Fruit fly (Drosophila melanogaster) whole organism, pupa: Measurements from ENCODE around the gene Sxl.
A peak's percentile ranks its signal among the peaks of the same experiment; 100 is the strongest.

ENCODE experiments used
- CG10348 ChIP-seq: fragments of 200-800 bp; sonication (Bioruptor generic); IDR thresholded peaks from 2 replicates; pipeline ENCODE4 v1.3.6; 2022; ENCODE audit warnings: missing biosample characterization, missing genetic modification characterization
- CG12605 ChIP-seq: fragments of 200-800 bp; sonication (Bioruptor generic); IDR thresholded peaks from 2 replicates; pipeline ENCODE4 v1.3.6; 2022; ENCODE audit warnings: missing biosample characterization, missing genetic modification characterization
- CG13204 ChIP-seq: fragments of 200-800 bp; sonication (Bioruptor generic); optimal IDR thresholded peaks from 2 replicates; lab custom pipeline; 2018; ENCODE audit warnings: missing biosample characterization, mild to moderate bottlenecking, missing genetic modification characterization, moderate library complexity
- CG14655 ChIP-seq: fragments of 200-800 bp; sonication (Bioruptor generic); optimal IDR thresholded peaks from 3 replicates; lab custom pipeline; 2017; ENCODE audit warnings: mild to moderate bottlenecking, missing biosample characterization, missing genetic modification reagents, missing genetic modification characterization
- CG15710 ChIP-seq: fragments of 200-800 bp; sonication (Bioruptor generic); optimal IDR thresholded peaks from 2 replicates; lab custom pipeline; 2018; ENCODE audit warnings: missing biosample characterization, mild to moderate bottlenecking, missing genetic modification characterization, moderate library complexity
- CG17806 ChIP-seq: fragments of 200-800 bp; sonication (Bioruptor generic); optimal IDR thresholded peaks from 2 replicates; lab custom pipeline; 2018; ENCODE audit warnings: missing biosample characterization, mild to moderate bottlenecking, missing genetic modification characterization, moderate library complexity
- CG32121 ChIP-seq: fragments of 200-800 bp; sonication (Bioruptor generic); IDR thresholded peaks from 2 replicates; pipeline ENCODE4 v1.3.6; 2022; ENCODE audit warnings: missing biosample characterization, missing genetic modification characterization
- CG34367 ChIP-seq: fragments of 200-800 bp; sonication (Bioruptor generic); optimal IDR thresholded peaks from 2 replicates; lab custom pipeline; 2018; ENCODE audit warnings: missing biosample characterization, mild to moderate bottlenecking, missing genetic modification characterization
- CG4496 ChIP-seq: fragments of 200-800 bp; sonication (Bioruptor generic); IDR thresholded peaks from 3 replicates; pipeline ENCODE4 v1.3.6; 2022; ENCODE audit warnings: missing biosample characterization, missing genetic modification characterization
- CG8159 ChIP-seq: fragments of 200-800 bp; sonication (Bioruptor generic); optimal IDR thresholded peaks from 3 replicates; lab custom pipeline; 2018; ENCODE audit warnings: missing biosample characterization, mild to moderate bottlenecking, missing genetic modification characterization, moderate library complexity
- CG8301 ChIP-seq: fragments of 200-800 bp; sonication (Bioruptor generic); optimal IDR thresholded peaks from 2 replicates; lab custom pipeline; 2018; ENCODE audit warnings: missing biosample characterization, mild to moderate bottlenecking, missing genetic modification characterization
- CG9948 ChIP-seq: fragments of 200-800 bp; sonication (Bioruptor generic); optimal IDR thresholded peaks from 2 replicates; lab custom pipeline; 2018; ENCODE audit warnings: missing biosample characterization, mild to moderate bottlenecking, missing genetic modification characterization, moderate library complexity
- D1 ChIP-seq: fragments of 200-800 bp; sonication (Bioruptor generic); optimal IDR thresholded peaks from 2 replicates; lab custom pipeline; 2018; ENCODE audit warnings: missing biosample characterization, mild to moderate bottlenecking, missing genetic modification characterization, moderate library complexity
- EcR ChIP-seq: fragments of 200-800 bp; sonication (Bioruptor generic); optimal IDR thresholded peaks from 3 replicates; lab custom pipeline; 2019; ENCODE audit warnings: missing biosample characterization, missing genetic modification characterization, mild to moderate bottlenecking, moderate library complexity, missing genetic modification reagents
- Ets98B ChIP-seq: fragments of 200-800 bp; sonication (Bioruptor generic); IDR thresholded peaks from 2 replicates; pipeline ENCODE4 v1.3.6; 2022; ENCODE audit warnings: missing biosample characterization, missing genetic modification characterization
- Pif1A ChIP-seq: fragments of 200-800 bp; sonication (Bioruptor generic); optimal IDR thresholded peaks from 3 replicates; lab custom pipeline; 2016; ENCODE audit warnings: missing biosample characterization, missing genetic modification characterization
- Pif1B ChIP-seq: fragments of 200-800 bp; sonication (Bioruptor generic); optimal IDR thresholded peaks from 3 replicates; lab custom pipeline; 2016; ENCODE audit warnings: missing biosample characterization, missing genetic modification characterization
- Snoo ChIP-seq: fragments of 200-800 bp; sonication (Bioruptor generic); optimal IDR thresholded peaks from 3 replicates; lab custom pipeline; 2017; ENCODE audit warnings: missing biosample characterization, mild to moderate bottlenecking, missing genetic modification characterization, inconsistent platforms
- fd96Ca ChIP-seq: fragments of 200-800 bp; sonication (Bioruptor generic); IDR thresholded peaks from 3 replicates; pipeline ENCODE4 v1.3.6; 2022; ENCODE audit warnings: missing biosample characterization, missing genetic modification characterization
- gl ChIP-seq: fragments of 200-800 bp; sonication (Bioruptor generic); optimal IDR thresholded peaks from 2 replicates; lab custom pipeline; 2018; ENCODE audit warnings: missing biosample characterization, mild to moderate bottlenecking, missing genetic modification characterization
- rn ChIP-seq: fragments of 200-800 bp; sonication (Bioruptor generic); IDR thresholded peaks from 2 replicates; pipeline ENCODE4 v1.3.6; 2022; ENCODE audit warnings: missing biosample characterization, missing genetic modification characterization

Sxl gene

DNA sequence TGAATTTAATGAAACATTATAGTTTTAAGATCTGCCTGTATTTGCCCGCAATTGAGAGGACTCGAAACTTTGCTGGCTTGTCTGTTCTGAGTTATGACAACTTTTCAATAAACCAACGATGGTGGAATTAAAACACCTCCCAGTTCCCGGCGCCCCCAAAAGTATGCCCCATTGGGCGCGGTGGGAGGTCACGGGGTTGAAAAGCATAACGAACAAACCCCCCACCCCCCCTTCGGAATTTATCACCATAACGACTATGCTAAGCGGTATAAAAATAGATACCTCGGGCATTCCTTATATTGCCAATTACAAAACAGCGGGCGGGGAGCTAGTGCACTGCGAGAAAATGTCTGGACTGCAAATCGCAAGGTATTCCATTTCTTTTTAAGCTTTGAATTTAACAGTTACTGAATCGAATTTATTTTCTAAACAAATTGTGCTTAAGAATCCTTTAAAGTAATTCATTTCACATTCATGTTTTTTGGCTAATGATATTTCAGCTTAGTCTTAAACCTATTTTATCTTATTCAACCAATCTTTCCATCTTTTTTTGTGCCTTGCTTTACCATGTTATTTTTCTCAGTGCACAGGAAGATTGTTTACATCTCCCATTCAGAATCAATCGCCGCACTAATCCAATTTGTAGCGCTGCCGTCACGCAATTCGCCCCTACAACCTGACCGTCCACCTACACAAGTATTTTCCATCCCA, 3.6 kb upstream of the Sxl start:
- TF ChIP-seq CG34367, result peak; percentile 88
- TF ChIP-seq Pif1A (GFP tag; lab: Kevin White, UChicago), result peak; percentile 67
- TF ChIP-seq CG9948 (tag; lab: Kevin White, UChicago), result peak; percentile 90
- TF ChIP-seq CG32121 (GFP tag; lab: Robert Waterston, UW), result peak; percentile 86
- TF ChIP-seq CG8301 (tag; lab: Kevin White, UChicago), result peak; percentile 86
- peak; percentile 63 for TF ChIP-seq rn (GFP tag; lab: Robert Waterston, UW)
- peak; percentile 70 for TF ChIP-seq Pif1B
- TF ChIP-seq EcR (GFP tag; lab: Kevin White, UChicago), result peak; percentile 22
- TF ChIP-seq CG8159 (tag; lab: Kevin White, UChicago), result peak; percentile 88
- no peak for TF ChIP-seq CG10348
- peak; percentile 88 for TF ChIP-seq CG14655
- peak; percentile 84 for TF ChIP-seq CG13204 (GFP tag; lab: Kevin White, UChicago)
- peak; percentile 88 for TF ChIP-seq CG12605 (GFP tag; lab: Robert Waterston, UW)
- TF ChIP-seq CG4496, result peak; percentile 75; the same call in 2 of the 3 replicates
- peak; percentile 85 for TF ChIP-seq CG17806 (tag; lab: Kevin White, UChicago)
- TF ChIP-seq Ets98B (GFP tag; lab: Robert Waterston, UW), result peak; percentile 65
- TF ChIP-seq gl, result peak; percentile 68
- TF ChIP-seq fd96Ca (GFP tag; lab: Robert Waterston, UW), result 0 out of 3 replicates have a peak, but pooled peaks have one; percentile 39
- TF ChIP-seq D1 (tag; lab: Kevin White, UChicago), result no peak
- peak; percentile 66 for TF ChIP-seq Snoo (tag; lab: Kevin White, UChicago)
- TF ChIP-seq CG15710 (tag; lab: Kevin White, UChicago), result peak; percentile 94

DNA sequence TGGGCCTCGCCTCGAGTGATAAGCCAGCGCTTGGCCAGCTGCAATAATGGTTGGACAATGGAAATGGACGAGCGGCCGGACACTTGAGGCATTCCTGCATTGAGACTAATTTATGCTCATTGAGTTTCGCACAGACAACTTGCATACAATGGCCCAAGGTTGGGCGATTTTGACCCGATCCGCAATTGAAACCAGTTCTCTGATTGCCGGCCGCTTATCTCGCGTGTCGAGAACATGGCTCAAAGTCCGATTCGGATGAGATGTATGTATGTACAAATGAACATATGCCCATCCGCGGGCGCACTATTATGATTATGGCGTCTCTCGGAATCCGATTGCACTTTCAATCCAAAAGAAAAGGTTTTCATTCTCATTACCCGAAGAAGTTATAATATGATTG, 2.8 kb upstream of the Sxl start:
- TF ChIP-seq CG4496 (no peak), CG34367 (peak; percentile 8), CG14655 (no peak), D1 (tag; lab: Kevin White, UChicago) (no peak), CG32121 (GFP tag; lab: Robert Waterston, UW) (no peak), CG10348 (no peak), gl (peak; percentile 62), CG12605 (GFP tag; lab: Robert Waterston, UW) (no peak), Ets98B (GFP tag; lab: Robert Waterston, UW) (no peak), EcR (GFP tag; lab: Kevin White, UChicago) (peak; percentile 13), CG8159 (tag; lab: Kevin White, UChicago) (no peak), Pif1B (no peak), CG15710 (tag; lab: Kevin White, UChicago) (no peak), Pif1A (GFP tag; lab: Kevin White, UChicago) (no peak), CG17806 (tag; lab: Kevin White, UChicago) (no peak), CG9948 (tag; lab: Kevin White, UChicago) (no peak), fd96Ca (GFP tag; lab: Robert Waterston, UW) (no peak), CG13204 (GFP tag; lab: Kevin White, UChicago) (peak; percentile 51), CG8301 (tag; lab: Kevin White, UChicago) (no peak)

DNA sequence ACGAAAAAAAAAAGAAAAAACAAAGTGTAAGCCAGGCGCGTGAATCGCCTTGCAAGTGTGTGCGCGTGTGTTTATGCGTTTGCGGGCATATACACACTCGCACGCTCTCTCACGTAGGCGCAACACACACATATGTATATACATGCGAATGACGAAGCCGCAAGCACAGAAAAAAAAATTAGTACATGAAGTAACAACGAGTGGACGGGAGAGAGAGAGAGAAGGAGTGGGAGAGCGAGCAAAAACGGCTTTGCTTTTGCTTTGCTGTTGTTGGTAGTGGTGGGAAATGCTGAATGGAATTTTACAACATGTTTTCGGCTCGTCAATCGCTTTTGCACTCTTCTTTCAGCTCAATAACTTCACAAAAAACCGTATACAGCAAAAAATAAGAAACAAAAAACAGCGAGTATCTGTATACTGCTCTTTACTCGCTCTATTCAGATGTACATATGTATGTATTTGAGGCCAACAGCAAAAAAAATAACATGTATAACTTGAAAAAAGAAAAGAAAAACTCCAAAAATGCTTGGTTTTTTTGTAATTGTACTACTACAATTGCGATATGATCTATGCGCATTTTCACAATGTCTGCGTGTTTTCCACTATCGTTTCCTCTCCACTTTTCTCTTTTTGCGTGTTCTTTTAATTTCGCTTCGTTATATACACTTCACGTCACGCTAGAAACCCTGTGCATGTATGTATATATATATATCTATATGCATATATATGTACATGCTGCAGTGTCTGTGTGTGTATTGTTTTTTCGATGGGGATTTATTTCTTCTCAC, 588 bp downstream of the Sxl start:
- TF ChIP-seq EcR (GFP tag; lab: Kevin White, UChicago), result no peak
- peak; percentile 8; the same call in 1 of the 2 replicates for TF ChIP-seq Ets98B (GFP tag; lab: Robert Waterston, UW)
- peak; percentile 24 for TF ChIP-seq CG13204 (GFP tag; lab: Kevin White, UChicago)
- TF ChIP-seq CG32121 (GFP tag; lab: Robert Waterston, UW), result peak; percentile 9; the same call in 1 of the 2 replicates
- TF ChIP-seq Snoo (tag; lab: Kevin White, UChicago), result no peak
- TF ChIP-seq CG14655, result peak; percentile 63
- peak; percentile 24 for TF ChIP-seq Pif1B
- TF ChIP-seq CG15710 (tag; lab: Kevin White, UChicago), result peak; percentile 22
- no peak for TF ChIP-seq CG10348
- TF ChIP-seq D1 (tag; lab: Kevin White, UChicago), result no peak
- TF ChIP-seq CG8301 (tag; lab: Kevin White, UChicago), result peak; percentile 24
- TF ChIP-seq CG9948 (tag; lab: Kevin White, UChicago), result peak; percentile 19
- peak; percentile 48 for TF ChIP-seq CG8159 (tag; lab: Kevin White, UChicago)
- no peak; the same call in 1 of the 2 replicates for TF ChIP-seq rn (GFP tag; lab: Robert Waterston, UW)
- peak; percentile 69 for TF ChIP-seq CG12605 (GFP tag; lab: Robert Waterston, UW)
- TF ChIP-seq CG34367, result peak; percentile 49
- peak; percentile 6 for TF ChIP-seq CG17806 (tag; lab: Kevin White, UChicago)
- peak; percentile 75; the same call in 2 of the 3 replicates for TF ChIP-seq CG4496
- peak; percentile 57 for TF ChIP-seq fd96Ca (GFP tag; lab: Robert Waterston, UW)
- TF ChIP-seq gl, result peak; percentile 30
- peak; percentile 36 for TF ChIP-seq Pif1A (GFP tag; lab: Kevin White, UChicago)

DNA sequence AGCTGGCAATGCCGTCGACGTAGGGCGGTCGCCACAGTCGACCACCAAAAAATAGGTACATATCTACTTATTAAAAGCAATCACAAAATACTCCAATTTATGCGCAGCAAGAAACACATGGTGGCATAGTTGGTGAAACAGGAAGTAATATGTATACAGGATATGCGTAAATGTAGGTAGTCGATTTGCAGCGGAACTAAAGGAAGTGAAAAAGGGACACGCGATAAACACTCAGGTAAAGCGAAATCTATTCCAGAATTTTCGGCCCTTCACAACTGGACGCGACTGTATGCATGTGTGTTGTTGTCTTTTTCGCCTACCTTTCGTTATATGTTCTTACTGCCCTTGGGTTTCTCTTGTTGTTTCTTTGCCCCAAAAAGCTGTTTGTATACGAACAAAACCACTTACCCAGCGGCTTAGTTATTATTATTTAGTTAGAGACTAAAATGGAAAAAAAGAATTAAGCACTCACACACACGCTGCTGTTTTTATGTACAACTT, 1.3 kb downstream of the Sxl start:
- TF ChIP-seq CG12605 (GFP tag; lab: Robert Waterston, UW) (no peak), gl (peak; percentile 55), CG9948 (tag; lab: Kevin White, UChicago) (peak; percentile 77), CG32121 (GFP tag; lab: Robert Waterston, UW) (0 out of 2 replicates have a peak, but pooled peaks have one; percentile 21), CG15710 (tag; lab: Kevin White, UChicago) (peak; percentile 81), CG4496 (peak; percentile 46; the same call in 2 of the 3 replicates), CG14655 (peak; percentile 71), Pif1A (GFP tag; lab: Kevin White, UChicago) (peak; percentile 66), CG34367 (peak; percentile 69), Ets98B (GFP tag; lab: Robert Waterston, UW) (no peak), fd96Ca (GFP tag; lab: Robert Waterston, UW) (peak; percentile 43; the same call in 1 of the 3 replicates), rn (GFP tag; lab: Robert Waterston, UW) (peak; percentile 57; the same call in 1 of the 2 replicates), CG8301 (tag; lab: Kevin White, UChicago) (peak; percentile 67), CG8159 (tag; lab: Kevin White, UChicago) (peak; percentile 85), CG13204 (GFP tag; lab: Kevin White, UChicago) (peak; percentile 29), Snoo (tag; lab: Kevin White, UChicago) (peak; percentile 74), CG17806 (tag; lab: Kevin White, UChicago) (peak; percentile 71), EcR (GFP tag; lab: Kevin White, UChicago) (no peak), Pif1B (no peak), CG10348 (no peak), D1 (tag; lab: Kevin White, UChicago) (no peak)
